Fruit fly (Drosophila melanogaster) whole organism, pupa: Measurements from ENCODE around the gene mRpS31.

Source experiments
- CG10348 ChIP-seq: fragments of 200-800 bp; sonication (Bioruptor generic); IDR thresholded peaks from 2 replicates; pipeline ENCODE4 v1.3.6; 2022; ENCODE audit warnings: missing biosample characterization, missing genetic modification characterization
- CG12605 ChIP-seq: fragments of 200-800 bp; sonication (Bioruptor generic); IDR thresholded peaks from 2 replicates; pipeline ENCODE4 v1.3.6; 2022; ENCODE audit warnings: missing biosample characterization, missing genetic modification characterization
- CG13204 ChIP-seq: fragments of 200-800 bp; sonication (Bioruptor generic); optimal IDR thresholded peaks from 2 replicates; lab custom pipeline; 2018; ENCODE audit warnings: missing biosample characterization, mild to moderate bottlenecking, missing genetic modification characterization, moderate library complexity
- CG14655 ChIP-seq: fragments of 200-800 bp; sonication (Bioruptor generic); optimal IDR thresholded peaks from 3 replicates; lab custom pipeline; 2017; ENCODE audit warnings: mild to moderate bottlenecking, missing biosample characterization, missing genetic modification reagents, missing genetic modification characterization
- CG15710 ChIP-seq: fragments of 200-800 bp; sonication (Bioruptor generic); optimal IDR thresholded peaks from 2 replicates; lab custom pipeline; 2018; ENCODE audit warnings: missing biosample characterization, mild to moderate bottlenecking, missing genetic modification characterization, moderate library complexity
- CG17806 ChIP-seq: fragments of 200-800 bp; sonication (Bioruptor generic); optimal IDR thresholded peaks from 2 replicates; lab custom pipeline; 2018; ENCODE audit warnings: missing biosample characterization, mild to moderate bottlenecking, missing genetic modification characterization, moderate library complexity
- CG32121 ChIP-seq: fragments of 200-800 bp; sonication (Bioruptor generic); IDR thresholded peaks from 2 replicates; pipeline ENCODE4 v1.3.6; 2022; ENCODE audit warnings: missing biosample characterization, missing genetic modification characterization
- CG34367 ChIP-seq: fragments of 200-800 bp; sonication (Bioruptor generic); optimal IDR thresholded peaks from 2 replicates; lab custom pipeline; 2018; ENCODE audit warnings: missing biosample characterization, mild to moderate bottlenecking, missing genetic modification characterization
- CG4496 ChIP-seq: fragments of 200-800 bp; sonication (Bioruptor generic); IDR thresholded peaks from 3 replicates; pipeline ENCODE4 v1.3.6; 2022; ENCODE audit warnings: missing biosample characterization, missing genetic modification characterization
- CG8159 ChIP-seq: fragments of 200-800 bp; sonication (Bioruptor generic); optimal IDR thresholded peaks from 3 replicates; lab custom pipeline; 2018; ENCODE audit warnings: missing biosample characterization, mild to moderate bottlenecking, missing genetic modification characterization, moderate library complexity
- CG8301 ChIP-seq: fragments of 200-800 bp; sonication (Bioruptor generic); optimal IDR thresholded peaks from 2 replicates; lab custom pipeline; 2018; ENCODE audit warnings: missing biosample characterization, mild to moderate bottlenecking, missing genetic modification characterization
- CG9948 ChIP-seq: fragments of 200-800 bp; sonication (Bioruptor generic); optimal IDR thresholded peaks from 2 replicates; lab custom pipeline; 2018; ENCODE audit warnings: missing biosample characterization, mild to moderate bottlenecking, missing genetic modification characterization, moderate library complexity
- D1 ChIP-seq: fragments of 200-800 bp; sonication (Bioruptor generic); optimal IDR thresholded peaks from 2 replicates; lab custom pipeline; 2018; ENCODE audit warnings: missing biosample characterization, mild to moderate bottlenecking, missing genetic modification characterization, moderate library complexity
- EcR ChIP-seq: fragments of 200-800 bp; sonication (Bioruptor generic); optimal IDR thresholded peaks from 3 replicates; lab custom pipeline; 2019; ENCODE audit warnings: missing biosample characterization, missing genetic modification characterization, mild to moderate bottlenecking, moderate library complexity, missing genetic modification reagents
- Ets98B ChIP-seq: fragments of 200-800 bp; sonication (Bioruptor generic); IDR thresholded peaks from 2 replicates; pipeline ENCODE4 v1.3.6; 2022; ENCODE audit warnings: missing biosample characterization, missing genetic modification characterization
- Pif1A ChIP-seq: fragments of 200-800 bp; sonication (Bioruptor generic); optimal IDR thresholded peaks from 3 replicates; lab custom pipeline; 2016; ENCODE audit warnings: missing biosample characterization, missing genetic modification characterization
- Pif1B ChIP-seq: fragments of 200-800 bp; sonication (Bioruptor generic); optimal IDR thresholded peaks from 3 replicates; lab custom pipeline; 2016; ENCODE audit warnings: missing biosample characterization, missing genetic modification characterization
- Snoo ChIP-seq: fragments of 200-800 bp; sonication (Bioruptor generic); optimal IDR thresholded peaks from 3 replicates; lab custom pipeline; 2017; ENCODE audit warnings: missing biosample characterization, mild to moderate bottlenecking, missing genetic modification characterization, inconsistent platforms
- fd96Ca ChIP-seq: fragments of 200-800 bp; sonication (Bioruptor generic); IDR thresholded peaks from 3 replicates; pipeline ENCODE4 v1.3.6; 2022; ENCODE audit warnings: missing biosample characterization, missing genetic modification characterization
- gl ChIP-seq: fragments of 200-800 bp; sonication (Bioruptor generic); optimal IDR thresholded peaks from 2 replicates; lab custom pipeline; 2018; ENCODE audit warnings: missing biosample characterization, mild to moderate bottlenecking, missing genetic modification characterization
- rn ChIP-seq: fragments of 200-800 bp; sonication (Bioruptor generic); IDR thresholded peaks from 2 replicates; pipeline ENCODE4 v1.3.6; 2022; ENCODE audit warnings: missing biosample characterization, missing genetic modification characterization

mRpS31 gene

dm6 chr3L:16037690-16038332 is 32.8 kb downstream of the mRpS31 start:
- TF ChIP-seq Snoo, result peak; percentile 17
- peak; percentile 4 for TF ChIP-seq Pif1B (GFP tag; lab: Kevin White, UChicago)
- no peak for TF ChIP-seq CG8159
- TF ChIP-seq CG34367 (tag; lab: Kevin White, UChicago), result no peak
- no peak for TF ChIP-seq CG13204 (GFP tag; lab: Kevin White, UChicago)
- peak; percentile 79 for TF ChIP-seq Ets98B (GFP tag; lab: Robert Waterston, UW)
- TF ChIP-seq gl (tag; lab: Kevin White, UChicago), result peak; percentile 15
- TF ChIP-seq CG8301, result peak; percentile 40
- TF ChIP-seq CG15710 (tag; lab: Kevin White, UChicago), result peak; percentile 4
- TF ChIP-seq Pif1A (GFP tag; lab: Kevin White, UChicago), result peak; percentile 53
- TF ChIP-seq CG9948 (tag; lab: Kevin White, UChicago), result no peak
- TF ChIP-seq CG17806 (tag; lab: Kevin White, UChicago), result peak; percentile 17
- peak; percentile 31 for TF ChIP-seq CG14655 (GFP tag; lab: Kevin White, UChicago)
- peak; percentile 72; the same call in 2 of the 3 replicates for TF ChIP-seq fd96Ca (GFP tag; lab: Robert Waterston, UW)
- TF ChIP-seq EcR, result peak; percentile 95
- TF ChIP-seq CG4496 (GFP tag; lab: Robert Waterston, UW), result peak; percentile 76
- peak; percentile 60 for TF ChIP-seq CG32121
- TF ChIP-seq CG12605 (GFP tag; lab: Robert Waterston, UW), result peak; percentile 59
- TF ChIP-seq rn (GFP tag; lab: Robert Waterston, UW), result no peak
- no peak for TF ChIP-seq D1
- TF ChIP-seq CG10348 (GFP tag; lab: Robert Waterston, UW), result no peak

- TF ChIP-seq CG17806 (tag; lab: Kevin White, UChicago) (no peak), Pif1B (GFP tag; lab: Kevin White, UChicago) (no peak), Snoo (no peak), fd96Ca (GFP tag; lab: Robert Waterston, UW) (no peak), CG32121 (no peak), CG9948 (tag; lab: Kevin White, UChicago) (no peak), CG8159 (no peak), rn (GFP tag; lab: Robert Waterston, UW) (no peak), CG14655 (GFP tag; lab: Kevin White, UChicago) (no peak), gl (tag; lab: Kevin White, UChicago) (no peak), CG12605 (GFP tag; lab: Robert Waterston, UW) (no peak)
- TF ChIP-seq, all 21 proteins: peak for 0
These were observed 34.1 kb downstream of the mRpS31 start for dm6 chr3L:16039063-16039462.

DNA sequence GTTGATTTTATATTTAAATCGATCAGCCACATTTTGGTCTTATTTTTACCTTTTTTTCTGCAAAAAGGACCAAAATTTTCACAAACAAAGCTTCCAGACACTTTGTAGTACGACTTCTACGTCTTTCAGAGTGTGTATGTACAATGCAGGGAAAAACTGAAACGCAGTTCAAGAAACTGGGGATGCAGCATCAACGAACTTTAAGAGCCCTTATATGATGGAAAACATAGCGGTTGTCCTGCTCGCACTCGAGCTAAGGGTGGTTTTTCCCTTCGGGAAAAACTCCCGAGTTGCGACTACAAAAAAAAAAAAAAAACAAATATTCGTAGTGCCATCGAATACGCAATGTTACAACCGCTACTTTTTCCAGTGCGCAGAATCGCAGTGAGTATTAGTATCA is 35.4 kb downstream of the mRpS31 start:
- TF ChIP-seq CG14655 (GFP tag; lab: Kevin White, UChicago) (no peak), CG12605 (GFP tag; lab: Robert Waterston, UW) (0 out of 2 replicates have a peak, but pooled peaks have one; percentile 9), CG9948 (tag; lab: Kevin White, UChicago) (no peak), gl (tag; lab: Kevin White, UChicago) (no peak), Snoo (no peak), EcR (peak; percentile 32), CG4496 (GFP tag; lab: Robert Waterston, UW) (0 out of 3 replicates have a peak, but pooled peaks have one; percentile 13), rn (GFP tag; lab: Robert Waterston, UW) (no peak)

dm6 chr3L:16041260-16042079 is 36.5 kb downstream of the mRpS31 start:
- TF ChIP-seq CG10348 (GFP tag; lab: Robert Waterston, UW) (no peak), CG15710 (tag; lab: Kevin White, UChicago) (peak; percentile 47), CG9948 (tag; lab: Kevin White, UChicago) (no peak), CG8159 (peak; percentile 29), CG17806 (tag; lab: Kevin White, UChicago) (peak; percentile 22), CG4496 (GFP tag; lab: Robert Waterston, UW) (peak; percentile 79), CG12605 (GFP tag; lab: Robert Waterston, UW) (peak; percentile 54; the same call in 1 of the 2 replicates), CG34367 (tag; lab: Kevin White, UChicago) (peak; percentile 29), Ets98B (GFP tag; lab: Robert Waterston, UW) (peak; percentile 80), CG14655 (GFP tag; lab: Kevin White, UChicago) (peak; percentile 74), Pif1A (GFP tag; lab: Kevin White, UChicago) (peak; percentile 46), EcR (peak; percentile 65), fd96Ca (GFP tag; lab: Robert Waterston, UW) (peak; percentile 80), D1 (no peak), CG13204 (GFP tag; lab: Kevin White, UChicago) (peak; percentile 83), rn (GFP tag; lab: Robert Waterston, UW) (no peak), CG32121 (peak; percentile 66), Snoo (peak; percentile 33), CG8301 (peak; percentile 57), gl (tag; lab: Kevin White, UChicago) (peak; percentile 91), Pif1B (GFP tag; lab: Kevin White, UChicago) (peak; percentile 56)
- TF ChIP-seq, all 21 proteins: peak for 17

DNA sequence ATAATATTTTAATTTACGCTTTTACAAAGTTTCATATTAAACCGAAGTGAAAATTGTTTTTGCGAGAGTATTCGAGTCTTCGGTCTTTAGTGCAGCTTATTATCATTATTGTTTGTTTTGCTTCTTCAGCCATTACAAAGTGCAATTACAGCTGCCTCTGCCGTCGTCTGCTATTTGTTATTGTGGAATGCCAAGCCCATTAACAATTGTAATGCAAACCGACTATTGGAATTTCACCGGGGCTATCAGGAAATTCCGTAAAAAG is 37.0 kb downstream of the mRpS31 start:
- TF ChIP-seq CG9948 (tag; lab: Kevin White, UChicago) (peak; percentile 8), Pif1A (GFP tag; lab: Kevin White, UChicago) (no peak), CG8159 (peak; percentile 47), CG32121 (no peak), CG17806 (tag; lab: Kevin White, UChicago) (no peak), D1 (peak; percentile 36)
